Fruit fly (Drosophila melanogaster): ENCODE measurements around the gene PolZ2.

DNA sequence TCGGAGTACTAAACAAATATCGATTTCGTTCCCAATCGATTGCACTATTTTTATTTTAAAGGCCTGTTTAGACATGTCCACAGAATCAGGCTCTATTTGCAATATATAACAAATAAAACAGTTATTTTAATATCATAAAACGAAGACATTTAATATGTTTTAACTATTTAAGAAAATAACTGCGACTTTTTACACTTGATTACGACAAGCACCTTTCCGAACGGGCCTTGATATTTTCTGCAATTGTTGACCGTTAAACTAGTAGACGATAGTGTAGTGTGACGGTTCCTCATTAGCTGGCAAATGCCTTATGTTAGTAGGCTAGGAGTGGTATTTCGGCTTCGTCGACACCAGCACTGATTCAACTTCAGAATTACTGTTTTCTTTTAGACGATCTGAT lies 20.1 kb upstream of the PolZ2 start, which contains the start of the genes CG2931 and Rheb:
- TF ChIP-seq CG3726 (GFP tag; IDR thresholded peaks at IDR 0.05), result no peak
- TF ChIP-seq slou (GFP tag; optimal IDR thresholded peaks at IDR 0.05), result peak; percentile 62
- peak; percentile 78 for TF ChIP-seq unc-4 (GFP tag; IDR thresholded peaks at IDR 0.05; ENCODE audit: partially characterized antibody)
- TF ChIP-seq CG2120 (GFP tag; optimal IDR thresholded peaks at IDR 0.05), result peak; percentile 83
- TF ChIP-seq crc (GFP tag; optimal IDR thresholded peaks at IDR 0.05), result no peak

Data from whole organism, embryonic.